Fruit fly (Drosophila melanogaster): ENCODE data around the gene tgo.

Gene tgo

DNA sequence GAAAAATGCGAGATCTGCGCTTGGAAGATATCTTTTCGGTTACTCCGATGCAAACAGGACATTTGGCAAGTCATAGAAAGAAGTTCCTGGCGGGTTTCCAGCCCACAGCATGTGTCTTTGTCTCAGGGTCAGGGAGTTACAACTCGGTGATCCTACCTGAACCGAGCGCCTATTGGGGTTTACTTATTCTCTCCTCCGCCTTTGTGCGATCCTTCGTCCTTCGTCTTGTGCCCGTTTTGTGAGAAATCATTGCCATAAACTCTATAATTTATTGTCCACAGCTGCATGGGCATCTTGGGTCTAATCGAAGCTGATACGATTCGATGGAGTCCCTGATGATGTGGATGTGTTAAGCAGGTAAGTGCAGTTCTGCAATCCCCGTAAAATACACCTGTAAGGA lies 18.1 kb upstream of the tgo start:
- no peak for TF ChIP-seq psq (optimal IDR thresholded peaks at IDR 0.05)
- no peak for TF ChIP-seq pan (optimal IDR thresholded peaks at IDR 0.05)
- no peak for TF ChIP-seq CG8478 (optimal IDR thresholded peaks at IDR 0.05)
- TF ChIP-seq EcR (GFP tag; optimal IDR thresholded peaks at IDR 0.05), result no peak
- no peak for TF ChIP-seq usp (GFP tag; optimal IDR thresholded peaks at IDR 0.05)
- no peak for TF ChIP-seq Dll (optimal IDR thresholded peaks at IDR 0.05)

DNA sequence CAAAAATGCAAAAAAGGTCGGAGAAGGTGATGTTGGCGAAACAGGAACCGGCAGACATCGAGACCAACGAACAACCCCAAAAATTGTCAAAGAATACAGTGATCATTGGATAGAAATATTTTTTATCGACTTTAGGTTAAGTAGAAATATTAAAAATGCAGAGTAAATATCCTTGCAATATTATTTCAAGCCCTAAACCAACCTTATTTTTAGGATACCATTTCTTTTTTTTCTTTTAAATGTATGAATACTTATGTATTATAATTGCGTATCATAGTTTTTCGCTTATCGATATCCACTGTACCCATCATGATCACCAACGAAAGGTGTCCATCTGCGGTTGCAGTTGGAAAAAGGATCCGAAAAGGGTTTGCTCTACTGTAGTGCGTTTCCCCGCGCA lies 15.4 kb upstream of the tgo start:
- TF ChIP-seq EcR (GFP tag; optimal IDR thresholded peaks at IDR 0.05) (no peak), pan (optimal IDR thresholded peaks at IDR 0.05) (no peak), psq (optimal IDR thresholded peaks at IDR 0.05) (no peak), CG8478 (optimal IDR thresholded peaks at IDR 0.05) (no peak), usp (GFP tag; optimal IDR thresholded peaks at IDR 0.05) (no peak), Dll (optimal IDR thresholded peaks at IDR 0.05) (no peak)

DNA sequence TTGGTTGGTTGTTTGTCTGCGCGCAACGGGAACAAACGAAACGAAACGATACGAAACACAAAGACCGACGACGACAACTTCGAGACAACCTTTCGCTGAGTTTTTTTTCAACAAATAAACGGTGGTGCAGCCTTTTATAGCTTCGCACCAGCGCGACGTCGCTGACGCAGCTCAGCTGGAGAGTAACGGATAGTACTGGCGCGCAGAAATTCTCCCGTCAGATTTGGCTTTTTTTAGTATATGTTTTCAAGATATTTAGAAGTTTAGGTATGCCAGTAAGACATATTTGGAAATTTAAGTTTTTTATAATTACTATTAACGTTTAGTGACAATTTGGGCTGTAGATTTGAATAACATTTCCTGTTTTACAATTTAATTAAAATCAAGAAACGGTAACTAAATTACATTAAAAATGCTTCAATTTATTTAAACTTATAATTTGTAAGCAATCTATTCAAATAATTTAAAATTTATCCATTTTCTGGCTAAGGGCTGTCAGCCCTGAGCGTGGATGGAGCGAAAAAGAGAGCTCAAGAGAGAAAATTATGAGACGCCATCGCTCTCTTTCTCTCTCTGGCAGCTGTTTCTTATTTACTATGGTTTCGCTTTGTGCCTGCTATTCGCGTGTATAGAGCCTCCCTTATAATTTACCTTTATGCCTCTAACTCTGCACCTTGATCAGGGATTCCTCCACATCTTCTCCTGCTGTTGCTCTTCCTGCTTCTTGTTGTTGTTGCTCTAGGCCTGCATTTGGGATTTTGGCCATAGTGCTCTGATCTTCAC lies 14.0 kb upstream of the tgo start:
- TF ChIP-seq usp (GFP tag; optimal IDR thresholded peaks at IDR 0.05), result no peak
- no peak for TF ChIP-seq CG8478 (optimal IDR thresholded peaks at IDR 0.05)
- TF ChIP-seq psq (optimal IDR thresholded peaks at IDR 0.05), result no peak
- no peak for TF ChIP-seq pan (optimal IDR thresholded peaks at IDR 0.05)
- TF ChIP-seq EcR (GFP tag; optimal IDR thresholded peaks at IDR 0.05), result no peak
- TF ChIP-seq Dll (optimal IDR thresholded peaks at IDR 0.05), result no peak

DNA sequence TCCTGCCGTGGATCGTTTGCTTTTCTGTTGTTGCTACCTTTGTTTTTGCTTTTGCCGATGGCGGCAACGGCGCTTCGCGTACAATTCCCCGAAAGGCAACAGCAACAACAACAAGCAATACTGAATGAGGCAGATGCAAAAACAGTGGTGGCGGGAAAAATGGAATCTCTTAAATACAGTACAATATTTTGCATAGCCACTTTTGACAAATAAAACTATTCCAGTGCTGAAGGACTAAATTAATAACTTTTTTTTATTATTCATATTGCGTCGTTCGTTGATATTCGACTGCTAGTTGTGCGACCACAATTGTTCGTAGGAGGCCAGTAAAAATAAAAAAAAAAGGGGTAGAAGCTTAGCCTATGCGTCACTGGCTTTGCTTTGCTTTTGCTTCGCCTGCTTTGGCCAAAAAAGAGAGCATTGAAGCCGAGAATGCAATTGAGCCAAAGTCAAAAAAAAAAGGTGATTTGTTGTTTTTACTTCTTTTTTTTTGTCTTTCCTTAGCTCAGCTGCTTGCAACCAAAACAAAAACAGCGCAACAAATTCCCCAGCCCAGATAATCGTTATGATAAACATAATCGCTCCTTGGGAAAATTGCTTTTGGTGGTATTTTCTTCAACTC lies 12.1 kb upstream of the tgo start:
- TF ChIP-seq usp (GFP tag; optimal IDR thresholded peaks at IDR 0.05), result no peak
- TF ChIP-seq CG8478 (optimal IDR thresholded peaks at IDR 0.05), result no peak
- no peak for TF ChIP-seq EcR (GFP tag; optimal IDR thresholded peaks at IDR 0.05)

DNA sequence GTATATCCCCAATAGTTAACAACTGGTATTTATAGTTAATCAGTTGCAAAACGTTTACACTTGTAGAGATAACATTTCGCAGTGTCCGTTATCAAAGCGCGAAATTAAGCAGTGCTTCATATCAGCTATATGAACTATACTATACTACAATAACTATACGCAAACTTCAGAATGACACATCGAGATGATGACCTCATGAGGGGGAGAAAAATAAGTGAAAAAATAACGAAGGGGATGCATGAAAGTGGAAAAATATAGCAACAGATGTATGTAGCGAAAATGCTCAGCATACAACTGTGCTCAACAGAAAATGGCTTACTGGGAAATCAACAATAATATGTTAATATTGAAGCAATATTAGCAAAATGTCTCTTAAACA lies 10.9 kb upstream of the tgo start:
- TF ChIP-seq CG8478 (optimal IDR thresholded peaks at IDR 0.05), result no peak
- TF ChIP-seq pan (optimal IDR thresholded peaks at IDR 0.05), result no peak
- no peak for TF ChIP-seq psq (optimal IDR thresholded peaks at IDR 0.05)
- TF ChIP-seq usp (GFP tag; optimal IDR thresholded peaks at IDR 0.05), result no peak
- no peak for TF ChIP-seq EcR (GFP tag; optimal IDR thresholded peaks at IDR 0.05)
- TF ChIP-seq Dll (optimal IDR thresholded peaks at IDR 0.05), result no peak

DNA sequence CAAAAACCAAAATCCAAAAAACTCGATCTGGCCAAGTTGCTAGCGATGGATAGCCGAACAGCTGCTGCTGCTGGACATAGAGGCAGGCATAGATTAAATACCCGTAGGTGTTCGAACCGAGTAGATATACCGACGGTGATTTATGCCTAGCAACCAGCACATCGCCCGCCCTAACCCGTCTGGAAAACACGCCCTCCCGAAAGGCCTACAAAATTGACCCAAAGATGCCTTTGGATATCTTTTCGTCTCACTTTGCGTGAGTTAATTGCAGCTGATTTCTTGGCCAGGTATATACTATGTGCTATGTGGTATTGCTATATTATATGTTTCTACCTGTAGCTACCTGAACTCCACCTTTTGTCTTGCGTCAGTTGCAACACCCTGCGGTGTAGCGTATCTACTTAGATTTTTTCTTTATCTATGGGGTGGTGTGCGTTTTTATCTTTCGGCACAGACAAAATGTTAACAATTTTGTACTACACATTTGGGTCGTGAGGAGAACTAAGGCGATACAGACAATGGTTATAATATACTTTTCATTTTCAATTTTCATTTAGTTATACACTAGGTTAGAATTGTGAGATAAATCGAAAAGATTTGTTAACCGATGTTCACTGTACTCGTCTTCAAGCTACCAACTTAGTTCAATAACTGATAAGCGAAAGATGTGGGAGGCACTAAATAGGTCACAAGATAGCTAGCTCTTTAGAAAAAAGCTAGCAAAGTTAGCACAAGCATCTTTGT lies 10.4 kb upstream of the tgo start:
- no peak for TF ChIP-seq pan (optimal IDR thresholded peaks at IDR 0.05)
- no peak for TF ChIP-seq usp (GFP tag; optimal IDR thresholded peaks at IDR 0.05)
- TF ChIP-seq psq (optimal IDR thresholded peaks at IDR 0.05), result no peak
- TF ChIP-seq EcR (GFP tag; optimal IDR thresholded peaks at IDR 0.05), result no peak
- no peak for TF ChIP-seq CG8478 (optimal IDR thresholded peaks at IDR 0.05)
- TF ChIP-seq Dll (optimal IDR thresholded peaks at IDR 0.05), result no peak

DNA sequence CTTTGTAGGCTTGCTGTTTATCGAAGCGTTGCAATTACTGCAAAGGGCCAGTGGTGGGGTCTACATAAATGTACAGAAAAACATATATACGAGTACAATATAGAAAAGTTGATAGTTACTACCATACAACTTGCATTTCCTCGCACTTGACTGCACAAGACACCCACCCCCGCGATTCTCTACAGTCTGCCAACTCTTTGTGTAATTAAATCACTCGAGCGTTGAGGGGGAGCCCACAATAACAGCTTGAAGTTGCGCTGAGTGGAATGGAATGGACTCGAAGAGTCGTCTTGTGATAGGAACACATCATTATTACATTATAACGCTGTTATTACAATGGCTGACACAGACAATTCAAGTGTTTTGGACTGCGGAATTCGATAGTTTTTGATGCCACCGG lies 9.6 kb upstream of the tgo start:
- TF ChIP-seq CG8478 (optimal IDR thresholded peaks at IDR 0.05) (no peak), usp (GFP tag; optimal IDR thresholded peaks at IDR 0.05) (no peak), Dll (optimal IDR thresholded peaks at IDR 0.05) (no peak), pan (optimal IDR thresholded peaks at IDR 0.05) (no peak), psq (optimal IDR thresholded peaks at IDR 0.05) (no peak)

DNA sequence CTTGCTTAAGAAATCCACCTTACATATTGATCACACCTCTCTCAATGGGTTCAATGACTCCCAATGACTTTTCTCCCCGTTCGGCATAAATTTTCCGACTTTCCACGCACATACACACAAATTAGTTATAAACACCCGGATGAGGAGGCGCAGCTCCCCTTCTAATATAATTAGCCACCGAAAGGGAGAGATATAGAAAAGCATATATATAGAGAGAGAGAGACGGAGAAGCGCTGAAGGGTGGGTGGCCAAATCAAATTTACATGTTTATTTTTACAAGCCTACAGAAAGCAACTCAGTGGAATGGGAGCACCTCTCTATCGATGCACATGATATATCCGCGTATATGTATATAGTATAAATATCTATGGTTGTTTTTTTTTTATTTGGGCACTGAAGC lies 8.9 kb upstream of the tgo start:
- TF ChIP-seq EcR (GFP tag; optimal IDR thresholded peaks at IDR 0.05), result no peak
- TF ChIP-seq Dll (optimal IDR thresholded peaks at IDR 0.05), result no peak
- TF ChIP-seq usp (GFP tag; optimal IDR thresholded peaks at IDR 0.05), result no peak
- no peak for TF ChIP-seq psq (optimal IDR thresholded peaks at IDR 0.05)
- no peak for TF ChIP-seq pan (optimal IDR thresholded peaks at IDR 0.05)
- TF ChIP-seq CG8478 (optimal IDR thresholded peaks at IDR 0.05), result no peak

DNA sequence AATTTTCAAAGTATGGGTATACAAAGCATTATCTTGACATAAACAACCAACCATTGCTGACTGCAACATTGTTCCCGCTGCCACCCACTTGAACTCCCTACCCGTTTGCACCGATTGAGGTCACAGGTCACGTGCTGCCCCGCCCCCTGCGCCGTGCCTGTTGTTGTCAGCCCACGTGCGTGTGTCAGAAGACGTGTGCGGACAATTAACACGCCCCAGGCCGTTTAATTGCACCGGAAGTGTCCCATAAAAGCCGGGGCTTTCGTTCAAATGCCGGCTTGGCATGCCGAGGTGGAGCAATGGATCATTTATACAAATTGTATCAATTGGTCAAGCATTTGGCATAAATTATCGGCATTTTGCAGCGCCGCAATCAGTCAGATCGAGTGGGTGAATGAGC lies 7.3 kb upstream of the tgo start:
- no peak for TF ChIP-seq CG8478 (optimal IDR thresholded peaks at IDR 0.05)
- no peak for TF ChIP-seq Dll (optimal IDR thresholded peaks at IDR 0.05)
- TF ChIP-seq pan (optimal IDR thresholded peaks at IDR 0.05), result no peak

DNA sequence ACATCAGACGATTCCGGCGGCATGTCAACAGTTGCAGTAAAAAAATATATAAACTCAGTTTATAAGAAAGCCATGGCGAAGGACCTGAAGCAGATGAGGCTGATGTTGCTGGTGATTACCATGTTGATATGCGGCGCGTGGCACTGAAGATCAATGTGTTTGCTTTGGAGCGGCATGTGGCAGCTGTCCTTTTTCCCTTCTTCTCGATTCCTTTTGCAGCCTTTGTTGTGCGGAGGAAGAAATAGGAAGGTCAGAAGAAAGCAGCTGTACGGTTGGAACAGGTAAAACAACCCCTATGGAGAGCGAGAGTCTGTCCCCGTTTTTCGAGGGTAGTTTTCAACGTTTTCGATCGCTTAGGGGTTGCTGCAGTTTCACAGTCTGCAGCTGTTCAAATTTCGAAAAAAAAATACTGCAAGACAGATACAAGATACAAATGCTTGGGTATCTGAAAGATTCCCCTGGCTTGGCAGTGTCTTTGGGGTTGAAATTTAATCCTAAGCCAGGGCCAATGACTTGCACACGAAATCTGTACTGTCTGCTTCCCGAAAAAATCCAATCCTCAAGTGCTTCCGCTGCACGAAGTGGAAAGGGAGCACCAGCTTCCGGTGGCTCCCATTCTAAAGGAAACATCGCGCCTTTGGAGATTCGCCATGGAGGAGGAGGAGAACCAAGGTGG lies 5.2 kb upstream of the tgo start:
- no peak for TF ChIP-seq Dll (optimal IDR thresholded peaks at IDR 0.05)

DNA sequence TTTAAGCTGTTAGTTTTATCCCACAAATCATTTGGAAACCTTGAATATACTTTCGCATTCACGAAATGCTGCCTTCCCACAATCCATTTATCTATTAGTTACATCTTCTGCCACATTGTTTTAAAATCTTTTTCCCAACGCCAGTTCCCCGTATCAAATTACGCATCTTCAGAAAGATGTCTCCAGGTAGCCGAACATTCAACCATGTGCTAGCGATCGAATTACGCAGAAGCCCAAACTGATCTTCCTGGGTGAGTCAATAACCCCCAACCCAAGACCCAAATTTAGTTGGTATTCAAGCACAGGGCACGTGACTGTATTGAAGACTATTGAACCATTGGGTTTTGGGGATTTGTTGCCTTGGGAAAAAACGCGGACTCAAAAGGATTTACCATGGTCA lies 4.1 kb upstream of the tgo start:
- TF ChIP-seq psq (optimal IDR thresholded peaks at IDR 0.05) (no peak), EcR (GFP tag; optimal IDR thresholded peaks at IDR 0.05) (no peak), Dll (optimal IDR thresholded peaks at IDR 0.05) (no peak), CG8478 (optimal IDR thresholded peaks at IDR 0.05) (no peak), pan (optimal IDR thresholded peaks at IDR 0.05) (no peak), usp (GFP tag; optimal IDR thresholded peaks at IDR 0.05) (no peak)

DNA sequence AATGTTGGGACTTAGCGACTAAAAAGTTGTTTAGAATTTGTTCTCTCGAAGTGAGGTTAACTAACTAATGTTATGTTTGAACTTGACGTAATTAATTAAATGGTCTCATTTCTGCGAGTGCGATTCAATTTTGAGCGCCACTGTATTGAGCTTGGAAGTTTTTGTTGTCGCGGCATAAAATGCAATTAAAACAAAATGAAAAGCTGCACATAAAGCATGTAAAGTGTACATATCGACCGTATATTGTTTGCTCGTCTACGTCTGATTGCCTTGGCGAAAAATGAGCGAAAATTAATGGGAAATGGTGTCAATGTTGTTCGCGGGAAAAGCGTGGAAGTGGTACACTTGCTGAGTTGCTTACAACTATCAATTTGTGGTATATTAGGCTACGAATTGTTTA lies 3.0 kb downstream of the tgo start:
- TF ChIP-seq psq (optimal IDR thresholded peaks at IDR 0.05), result no peak
- no peak for TF ChIP-seq Dll (optimal IDR thresholded peaks at IDR 0.05)
- TF ChIP-seq CG8478 (optimal IDR thresholded peaks at IDR 0.05), result no peak
- TF ChIP-seq pan (optimal IDR thresholded peaks at IDR 0.05), result no peak
- no peak for TF ChIP-seq EcR (GFP tag; optimal IDR thresholded peaks at IDR 0.05)
- TF ChIP-seq usp (GFP tag; optimal IDR thresholded peaks at IDR 0.05), result no peak

Data from whole organism.